Fruit fly (Drosophila melanogaster): ENCODE data around the gene CG5282.

CG5282 gene

dm6 chr3L:20387038-20387842 is 38.6 kb downstream of the CG5282 start:
- TF ChIP-seq Hr78 (GFP tag; optimal IDR thresholded peaks at IDR 0.05) (peak in 1 of 2 experiments; percentile 1), lbe (GFP tag; optimal IDR thresholded peaks at IDR 0.05) (peak; percentile 16), zf30C (GFP tag; optimal IDR thresholded peaks at IDR 0.05) (no peak), CG3065 (GFP tag; optimal IDR thresholded peaks at IDR 0.05) (no peak), pnt (GFP tag; optimal IDR thresholded peaks at IDR 0.05) (no peak), CG3163 (GFP tag; optimal IDR thresholded peaks at IDR 0.05) (no peak), CG18262 (tag; optimal IDR thresholded peaks at IDR 0.05) (no peak), lab (GFP tag; optimal IDR thresholded peaks at IDR 0.05) (peak; percentile 65), insv (GFP tag; optimal IDR thresholded peaks at IDR 0.05) (no peak), CG42726 (GFP tag; IDR thresholded peaks at IDR 0.05; ENCODE audit: partially characterized antibody) (no peak), CG14014 (GFP tag; IDR thresholded peaks at IDR 0.05) (no peak), Adf1 (GFP tag; IDR thresholded peaks at IDR 0.05) (no peak; the same call in 1 of the 2 replicates), dysf (GFP tag; IDR thresholded peaks at IDR 0.05) (0 out of 3 replicates have a peak, but pooled peaks have one; percentile 28), CG31365 (tag; optimal IDR thresholded peaks at IDR 0.05) (no peak), Blimp-1 (GFP tag; optimal IDR thresholded peaks at IDR 0.05) (no peak), CG34376 (GFP tag; optimal IDR thresholded peaks at IDR 0.05) (peak; percentile 67), Nf-YA (GFP tag; IDR thresholded peaks at IDR 0.05) (no peak), corto (GFP tag; optimal IDR thresholded peaks at IDR 0.05) (no peak), sens (GFP tag) (peak; percentile 65), p53 (GFP tag; optimal IDR thresholded peaks at IDR 0.05) (no peak), CG17359 (tag; optimal IDR thresholded peaks at IDR 0.05) (no peak), mirr (GFP tag; optimal IDR thresholded peaks at IDR 0.05) (peak; percentile 42), sob (GFP tag; IDR thresholded peaks at IDR 0.05) (no peak), dimm (GFP tag; IDR thresholded peaks at IDR 0.05) (no peak), fu2 (GFP tag; optimal IDR thresholded peaks at IDR 0.05) (no peak), Asciz (GFP tag; optimal IDR thresholded peaks at IDR 0.05) (no peak), tio (GFP tag; optimal IDR thresholded peaks at IDR 0.05) (no peak), Pdp1 (GFP tag; optimal IDR thresholded peaks at IDR 0.05) (no peak), CG13775 (GFP tag; optimal IDR thresholded peaks at IDR 0.05) (no peak), tx (GFP tag; optimal IDR thresholded peaks at IDR 0.05) (no peak), E2f1 (GFP tag; IDR thresholded peaks at IDR 0.05) (no peak), CG2116 (GFP tag; optimal IDR thresholded peaks at IDR 0.05) (no peak), Deaf1 (tag; optimal IDR thresholded peaks at IDR 0.05) (peak; percentile 60), CG13894 (tag; optimal IDR thresholded peaks at IDR 0.05) (peak; percentile 2), grn (GFP tag; optimal IDR thresholded peaks at IDR 0.05) (peak; percentile 59), lilli (GFP tag; optimal IDR thresholded peaks at IDR 0.05) (no peak), CrebB (tag; optimal IDR thresholded peaks at IDR 0.05) (peak; percentile 13), MBD-R2 (GFP tag; IDR thresholded peaks at IDR 0.05) (no peak), ci (GFP tag; IDR thresholded peaks at IDR 0.05) (0 out of 3 replicates have a peak, but pooled peaks have one; percentile 25), CG14441 (GFP tag; IDR thresholded peaks at IDR 0.05) (no peak), chinmo (GFP tag; IDR thresholded peaks at IDR 0.05; ENCODE audit: partially characterized antibody) (0 out of 4 replicates have a peak, but pooled peaks have one; percentile 41), CG13624 (GFP tag; optimal IDR thresholded peaks at IDR 0.05) (no peak), hkb (optimal IDR thresholded peaks at IDR 0.05) (no peak), hkb (GFP tag; IDR thresholded peaks at IDR 0.05) (0 out of 2 replicates have a peak, but pooled peaks have one; percentile 14), pum (GFP tag; optimal IDR thresholded peaks at IDR 0.05) (no peak), CG2120 (GFP tag; optimal IDR thresholded peaks at IDR 0.05) (no peak), CG2889 (GFP tag; IDR thresholded peaks at IDR 0.05) (no peak), gt (GFP tag; IDR thresholded peaks at IDR 0.05) (no peak), B-H2 (GFP tag; optimal IDR thresholded peaks at IDR 0.05) (no peak), dan (GFP tag; IDR thresholded peaks at IDR 0.05) (no peak)

Measured in whole organism, embryonic.